Fruit fly (Drosophila melanogaster) whole organism, prepupa: ENCODE data around the gene SLIRP2.

Experiments
- Blimp-1 ChIP-seq: fragments of 200-800 bp; sonication (Bioruptor generic); optimal IDR thresholded peaks from 3 replicates; lab custom pipeline; 2017; ENCODE audit warnings: missing biosample characterization, missing genetic modification characterization, mild to moderate bottlenecking, moderate library complexity, missing genetic modification reagents
- CG10631 ChIP-seq: fragments of 200-800 bp; sonication (Bioruptor generic); optimal IDR thresholded peaks from 2 replicates; lab custom pipeline; 2016; ENCODE audit warnings: missing biosample characterization, missing genetic modification characterization
- CG10669 ChIP-seq: fragments of 200-800 bp; sonication (Bioruptor generic); optimal IDR thresholded peaks from 3 replicates; lab custom pipeline; 2018; ENCODE audit warnings: missing biosample characterization, mild to moderate bottlenecking, missing genetic modification characterization, moderate library complexity
- CG11762 ChIP-seq: fragments of 200-800 bp; sonication (Bioruptor generic); optimal IDR thresholded peaks from 3 replicates; lab custom pipeline; 2016; ENCODE audit warnings: missing biosample characterization, missing genetic modification characterization; ENCODE audit not compliant: insufficient read depth
- CG11902 ChIP-seq: fragments of 200-800 bp; sonication (Bioruptor generic); optimal IDR thresholded peaks from 3 replicates; lab custom pipeline; 2016; ENCODE audit warnings: missing biosample characterization, missing genetic modification characterization
- CG15336 ChIP-seq: fragments of 200-800 bp; sonication (Bioruptor generic); IDR thresholded peaks from 2 replicates; pipeline ENCODE4 v1.3.6; 2022; ENCODE audit warnings: missing biosample characterization, missing genetic modification characterization
- CG1621 ChIP-seq: fragments of 200-800 bp; sonication (Bioruptor generic); optimal IDR thresholded peaks from 3 replicates; lab custom pipeline; 2018; ENCODE audit warnings: missing biosample characterization, mild to moderate bottlenecking, missing genetic modification characterization
- CG16779 ChIP-seq: fragments of 200-800 bp; sonication (Bioruptor generic); optimal IDR thresholded peaks from 3 replicates; lab custom pipeline; 2017; ENCODE audit warnings: missing biosample characterization, mild to moderate bottlenecking, missing genetic modification characterization
- CG3032 ChIP-seq: fragments of 200-800 bp; optimal IDR thresholded peaks from 2 replicates; lab custom pipeline; 2019; ENCODE audit warnings: missing biosample characterization, mild to moderate bottlenecking, missing genetic modification characterization, moderate library complexity
- CG31627 ChIP-seq: fragments of 200-800 bp; sonication (Bioruptor generic); optimal IDR thresholded peaks from 3 replicates; lab custom pipeline; 2016; ENCODE audit warnings: missing biosample characterization, missing genetic modification characterization
- CG3919 ChIP-seq: fragments of 200-800 bp; sonication (Bioruptor generic); optimal IDR thresholded peaks from 3 replicates; lab custom pipeline; 2016; ENCODE audit warnings: missing biosample characterization, missing genetic modification characterization
- CG6276 ChIP-seq: fragments of 200-800 bp; sonication (Bioruptor generic); optimal IDR thresholded peaks from 2 replicates; lab custom pipeline; 2017; ENCODE audit warnings: missing biosample characterization, mild to moderate bottlenecking, missing genetic modification characterization
- CG6808 ChIP-seq: fragments of 200-800 bp; sonication (Bioruptor generic); optimal IDR thresholded peaks from 3 replicates; lab custom pipeline; 2017; ENCODE audit warnings: missing biosample characterization, missing genetic modification characterization, mild to moderate bottlenecking, moderate library complexity, missing genetic modification reagents
- CG6854 ChIP-seq: fragments of 200-800 bp; sonication (Bioruptor generic); optimal IDR thresholded peaks from 2 replicates; lab custom pipeline; 2017; ENCODE audit warnings: missing biosample characterization, mild to moderate bottlenecking, missing genetic modification characterization
- CG7368 ChIP-seq: fragments of 200-800 bp; sonication (Bioruptor generic); optimal IDR thresholded peaks from 3 replicates; lab custom pipeline; 2016; ENCODE audit warnings: missing biosample characterization, missing genetic modification characterization
- CG8119 ChIP-seq: fragments of 200-800 bp; sonication (Bioruptor generic); IDR thresholded peaks from 3 replicates; pipeline ENCODE4 v1.3.6; 2022; ENCODE audit warnings: missing biosample characterization, missing genetic modification characterization
- CG8319 ChIP-seq: fragments of 200-800 bp; sonication (Bioruptor generic); optimal IDR thresholded peaks from 3 replicates; lab custom pipeline; 2016; ENCODE audit warnings: missing biosample characterization, missing genetic modification characterization
- CG8632 ChIP-seq: fragments of 200-800 bp; sonication (Bioruptor generic); optimal IDR thresholded peaks from 3 replicates; lab custom pipeline; 2016; ENCODE audit warnings: missing biosample characterization, missing genetic modification characterization
- CG9139 ChIP-seq: fragments of 200-800 bp; sonication (Bioruptor generic); optimal IDR thresholded peaks from 3 replicates; lab custom pipeline; 2017; ENCODE audit warnings: missing biosample characterization, mild to moderate bottlenecking, missing genetic modification characterization
- Eip75B ChIP-seq: fragments of 200-800 bp; sonication (Bioruptor generic); optimal IDR thresholded peaks from 3 replicates; lab custom pipeline; 2016; ENCODE audit warnings: missing biosample characterization, missing genetic modification characterization
- Ets21C ChIP-seq: fragments of 200-800 bp; sonication (Bioruptor generic); optimal IDR thresholded peaks from 3 replicates; lab custom pipeline; 2016; ENCODE audit warnings: missing biosample characterization, missing genetic modification characterization
- Ets96B ChIP-seq: fragments of 200-800 bp; optimal IDR thresholded peaks from 2 replicates; lab custom pipeline; 2019; ENCODE audit warnings: missing biosample characterization, mild to moderate bottlenecking, missing genetic modification characterization, moderate library complexity
- Gug ChIP-seq: fragments of 200-800 bp; sonication (Bioruptor generic); IDR thresholded peaks from 2 replicates; pipeline ENCODE4 v1.3.6; 2022; ENCODE audit warnings: missing biosample characterization, missing genetic modification characterization
- Hr38 ChIP-seq: sonication (Bioruptor generic); optimal IDR thresholded peaks from 2 replicates; lab custom pipeline; 2016; ENCODE audit warnings: missing biosample characterization, missing genetic modification characterization
- Hr4 ChIP-seq: fragments of 200-800 bp; sonication (Bioruptor generic); optimal IDR thresholded peaks from 3 replicates; lab custom pipeline; 2016; ENCODE audit warnings: missing biosample characterization, missing genetic modification characterization
- Lpt ChIP-seq: fragments of 200-800 bp; sonication (Bioruptor generic); optimal IDR thresholded peaks from 3 replicates; lab custom pipeline; 2016; ENCODE audit warnings: missing biosample characterization, missing genetic modification characterization
- Met ChIP-seq: fragments of 200-800 bp; sonication (Bioruptor generic); optimal IDR thresholded peaks from 3 replicates; lab custom pipeline; 2016; ENCODE audit warnings: missing biosample characterization, missing genetic modification characterization
- Smox ChIP-seq: fragments of 200-800 bp; sonication (Bioruptor generic); optimal IDR thresholded peaks from 3 replicates; lab custom pipeline; 2016; ENCODE audit warnings: missing biosample characterization, missing genetic modification characterization
- Sox102F ChIP-seq: fragments of 200-800 bp; sonication (Bioruptor generic); optimal IDR thresholded peaks from 2 replicates; lab custom pipeline; 2016; ENCODE audit warnings: missing biosample characterization, mild to moderate bottlenecking, missing genetic modification characterization
- Sox15 ChIP-seq: fragments of 200-800 bp; sonication (Bioruptor generic); optimal IDR thresholded peaks from 3 replicates; lab custom pipeline; 2016; ENCODE audit warnings: missing biosample characterization, missing genetic modification characterization
- achi ChIP-seq: fragments of 200-800 bp; sonication (Bioruptor generic); optimal IDR thresholded peaks from 3 replicates; lab custom pipeline; 2016; ENCODE audit warnings: missing biosample characterization, missing genetic modification characterization
- acj6 ChIP-seq: fragments of 200-800 bp; sonication (Bioruptor generic); optimal IDR thresholded peaks from 3 replicates; lab custom pipeline; 2016; ENCODE audit warnings: missing biosample characterization, missing genetic modification characterization
- cyc ChIP-seq: fragments of 200-800 bp; sonication (Bioruptor generic); optimal IDR thresholded peaks from 3 replicates; lab custom pipeline; 2016; ENCODE audit warnings: missing biosample characterization, missing genetic modification characterization
- dac ChIP-seq: fragments of 200-800 bp; sonication (Bioruptor generic); optimal IDR thresholded peaks from 2 replicates; lab custom pipeline; 2017; ENCODE audit warnings: missing biosample characterization, mild to moderate bottlenecking, missing genetic modification characterization
- dsx ChIP-seq: fragments of 200-800 bp; optimal IDR thresholded peaks from 3 replicates; lab custom pipeline; 2019; ENCODE audit warnings: missing biosample characterization, mild to moderate bottlenecking, missing genetic modification characterization, moderate library complexity; ENCODE audit not compliant: poor library complexity, severe bottlenecking
- eg ChIP-seq: fragments of 200-800 bp; sonication (Bioruptor generic); IDR thresholded peaks from 3 replicates; pipeline ENCODE4 v1.3.6; 2022; ENCODE audit warnings: missing biosample characterization, missing genetic modification characterization
- esn ChIP-seq: fragments of 200-800 bp; sonication (Bioruptor generic); optimal IDR thresholded peaks from 2 replicates; lab custom pipeline; 2016; ENCODE audit warnings: missing biosample characterization, mild to moderate bottlenecking, missing genetic modification characterization, moderate library complexity
- fd59A ChIP-seq: fragments of 200-800 bp; sonication (Bioruptor generic); optimal IDR thresholded peaks from 2 replicates; lab custom pipeline; 2017; ENCODE audit warnings: missing biosample characterization, mild to moderate bottlenecking, missing genetic modification characterization, missing genetic modification reagents
- fkh ChIP-seq: fragments of 200-800 bp; sonication (Bioruptor generic); optimal IDR thresholded peaks from 3 replicates; lab custom pipeline; 2017; ENCODE audit warnings: missing biosample characterization, mild to moderate bottlenecking, missing genetic modification characterization, moderate library complexity
- lz ChIP-seq: fragments of 200-800 bp; sonication (Bioruptor generic); optimal IDR thresholded peaks from 3 replicates; lab custom pipeline; 2016; ENCODE audit warnings: missing biosample characterization, missing genetic modification characterization
- pdm3 ChIP-seq: fragments of 200-800 bp; sonication (Bioruptor generic); optimal IDR thresholded peaks from 3 replicates; lab custom pipeline; 2016; ENCODE audit warnings: missing biosample characterization, missing genetic modification characterization
- spab ChIP-seq: fragments of 200-800 bp; sonication (Bioruptor generic); optimal IDR thresholded peaks from 2 replicates; lab custom pipeline; 2017; ENCODE audit warnings: missing biosample characterization, mild to moderate bottlenecking, missing genetic modification characterization, missing genetic modification reagents
- ss ChIP-seq, 2 experiments: fragments of 200-800 bp; sonication (Bioruptor generic); optimal IDR thresholded peaks; 2 replicates in 1 of 2; 3 replicates in 1 of 2; lab custom pipeline; 2017 to 2018; ENCODE audit warnings: mild to moderate bottlenecking in 2 of 2, missing biosample characterization in 2 of 2, missing genetic modification characterization in 2 of 2, moderate library complexity in 1 of 2
- topi ChIP-seq: fragments of 200-800 bp; sonication (Bioruptor generic); optimal IDR thresholded peaks from 3 replicates; lab custom pipeline; 2016; ENCODE audit warnings: missing biosample characterization, missing genetic modification characterization
- vri ChIP-seq: fragments of 200-800 bp; sonication (Bioruptor generic); optimal IDR thresholded peaks from 3 replicates; lab custom pipeline; 2016; ENCODE audit warnings: missing biosample characterization, mild to moderate bottlenecking, missing genetic modification characterization

SLIRP2 gene

DNA sequence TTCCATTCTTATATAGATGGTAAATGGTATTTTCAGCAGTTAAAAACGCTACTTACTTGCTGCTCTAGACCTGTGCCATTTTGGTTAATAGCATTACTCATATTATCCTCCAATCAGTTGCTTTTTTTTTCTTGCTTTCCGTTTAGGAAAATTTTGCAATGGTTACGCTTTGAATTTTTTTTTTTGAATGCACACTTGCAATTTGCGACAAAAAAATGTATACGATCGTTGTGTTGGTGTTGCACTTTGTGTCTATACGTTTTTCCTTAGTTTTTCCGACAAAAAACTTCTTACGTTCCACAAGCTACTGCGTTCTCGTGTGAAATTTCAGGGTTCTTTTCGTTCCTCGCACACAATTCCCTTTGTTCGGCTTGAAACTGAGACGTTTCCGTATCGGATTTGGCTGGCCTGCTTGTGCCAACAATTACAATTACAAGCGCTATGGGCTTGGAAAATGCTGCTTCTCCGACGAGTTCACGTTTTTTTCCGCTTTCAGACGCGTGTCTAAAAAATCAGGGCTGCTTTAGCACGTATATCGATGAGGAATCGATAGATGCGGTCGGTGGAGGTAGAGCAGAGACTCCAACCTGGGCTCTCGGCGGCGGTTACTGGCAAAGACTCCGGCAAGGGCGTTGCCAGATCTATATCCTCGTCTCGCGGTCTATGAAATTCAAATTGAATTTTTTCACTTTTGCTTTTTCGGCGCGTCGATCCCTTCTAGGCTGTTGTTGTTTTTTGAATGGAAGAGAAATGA, 9.2 kb downstream of the SLIRP2 start (continued):
- TF ChIP-seq CG6808, result peak; percentile 24
- no peak for TF ChIP-seq spab (GFP tag; lab: Kevin White, UChicago)
- no peak for TF ChIP-seq CG8119 (GFP tag; lab: Robert Waterston, UW)
- TF ChIP-seq CG3032, result peak; percentile 29
- TF ChIP-seq Hr4 (GFP tag; lab: Kevin White, UChicago), result no peak
- no peak for TF ChIP-seq pdm3
- TF ChIP-seq Smox, result peak; percentile 20
- no peak for TF ChIP-seq CG11902 (GFP tag; lab: Kevin White, UChicago)
- peak; percentile 9 for TF ChIP-seq CG7368 (GFP tag; lab: Kevin White, UChicago)
- no peak for TF ChIP-seq Lpt (GFP tag; lab: Kevin White, UChicago)
- no peak for TF ChIP-seq Hr38
- no peak for TF ChIP-seq CG11762 (GFP tag; lab: Kevin White, UChicago)
- no peak for TF ChIP-seq CG16779
- TF ChIP-seq Sox102F (GFP tag; lab: Kevin White, UChicago), result no peak
- no peak for TF ChIP-seq cyc (GFP tag; lab: Kevin White, UChicago)
- no peak for TF ChIP-seq CG8632 (GFP tag; lab: Kevin White, UChicago)
- peak; percentile 27 for TF ChIP-seq CG6854 (GFP tag; lab: Kevin White, UChicago)
- no peak for TF ChIP-seq Met
- no peak for TF ChIP-seq CG10631

DNA sequence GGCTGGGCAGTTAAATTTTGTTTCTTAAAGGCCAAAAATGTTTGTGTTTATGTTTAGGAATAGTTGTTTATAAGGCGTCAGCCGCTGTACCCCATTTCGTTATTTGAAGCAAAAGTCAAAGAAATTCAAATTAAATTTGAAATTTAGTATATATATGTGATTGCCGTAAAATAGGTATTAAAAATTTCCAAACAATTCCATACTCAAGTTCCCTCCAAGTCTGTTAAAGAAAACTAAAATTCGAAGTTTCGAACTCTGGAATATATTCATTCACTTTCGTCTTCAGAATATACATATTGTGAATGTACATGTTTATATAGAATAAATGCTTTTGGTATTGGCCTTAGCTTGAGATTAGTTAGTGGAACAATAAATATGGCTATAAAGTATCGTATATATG, 9.8 kb downstream of the SLIRP2 start, which contains the start of gene bel:
bel (minus strand) TSS at position 101 of the 400 bp plus-strand sequence.
- TF ChIP-seq Sox102F (GFP tag; lab: Kevin White, UChicago) (no peak), CG10669 (no peak), dsx (GFP tag; lab: Kevin White, UChicago) (no peak), spab (GFP tag; lab: Kevin White, UChicago) (no peak), topi (GFP tag; lab: Kevin White, UChicago) (no peak), vri (GFP tag; lab: Kevin White, UChicago) (no peak), CG9139 (no peak), CG6854 (GFP tag; lab: Kevin White, UChicago) (no peak), lz (GFP tag; lab: Kevin White, UChicago) (no peak), CG15336 (GFP tag; lab: Robert Waterston, UW) (no peak), CG31627 (GFP tag; lab: Kevin White, UChicago) (no peak), Sox15 (GFP tag; lab: Kevin White, UChicago) (no peak), CG6808 (no peak), Met (no peak), Ets21C (GFP tag; lab: Kevin White, UChicago) (no peak)
- TF ChIP-seq, all 60 proteins: peak for 0

DNA sequence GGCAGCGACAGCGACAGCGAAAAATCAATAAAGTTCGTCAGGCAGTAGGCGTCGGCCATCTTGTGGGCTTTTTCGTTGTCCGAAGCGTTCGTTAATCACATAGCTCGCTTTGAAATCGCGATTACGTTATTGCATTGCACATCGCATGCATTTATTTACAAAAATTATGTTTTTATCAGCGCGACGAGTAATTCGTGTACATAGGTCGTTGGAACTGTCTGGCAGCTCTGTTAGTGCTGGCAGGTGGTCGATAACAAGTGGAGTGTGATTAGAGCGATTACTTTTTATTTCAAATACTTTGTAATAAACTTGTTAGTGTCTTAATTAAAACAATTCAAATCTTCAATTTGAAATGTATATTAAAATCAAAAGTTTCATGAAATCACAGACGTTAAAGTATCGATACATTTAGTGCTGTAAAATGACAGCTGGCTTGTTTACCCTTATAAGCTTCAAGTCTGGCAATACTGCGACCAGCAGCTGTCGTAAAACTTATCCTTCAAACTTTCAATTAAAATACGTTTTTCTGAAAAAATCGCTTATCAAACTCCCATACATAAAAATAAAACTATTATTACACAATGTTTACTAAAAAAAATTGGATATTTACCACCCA, 12.9 kb downstream of the SLIRP2 start, which contains the start of gene CG8032:
CG8032 (plus strand) TSS at position 448 of the 616 bp plus-strand sequence.
- TF ChIP-seq CG6276 (GFP tag; lab: Kevin White, UChicago) (no peak), achi (peak; percentile 100), vri (GFP tag; lab: Kevin White, UChicago) (peak; percentile 57), CG1621 (tag; lab: Kevin White, UChicago) (no peak), CG8119 (GFP tag; lab: Robert Waterston, UW) (no peak), pdm3 (peak; percentile 61), Gug (no peak), Hr4 (GFP tag; lab: Kevin White, UChicago) (peak; percentile 54), eg (GFP tag; lab: Robert Waterston, UW) (no peak), Blimp-1 (GFP tag; lab: Kevin White, UChicago) (no peak), CG8319 (GFP tag; lab: Kevin White, UChicago) (no peak), CG7368 (GFP tag; lab: Kevin White, UChicago) (no peak), CG3919 (GFP tag; lab: Kevin White, UChicago) (peak; percentile 50), CG6808 (no peak), CG10631 (peak; percentile 58), topi (GFP tag; lab: Kevin White, UChicago) (peak; percentile 39), Ets96B (tag; lab: Kevin White, UChicago) (no peak), Eip75B (GFP tag; lab: Kevin White, UChicago) (peak; percentile 63), esn (GFP tag; lab: Kevin White, UChicago) (peak; percentile 59), dac (no peak), ss (GFP tag; optimal IDR thresholded peaks at IDR 0.05; lab: Kevin White, UChicago) (peak in 1 of 2 experiments; percentile 26), fkh (GFP tag; lab: Kevin White, UChicago) (peak; percentile 97), acj6 (peak; percentile 27), fd59A (GFP tag; lab: Kevin White, UChicago) (no peak), CG11762 (GFP tag; lab: Kevin White, UChicago) (no peak), CG10669 (no peak)
